Fruit fly (Drosophila melanogaster) whole organism, adult: ENCODE results near the gene Andorra.

Source experiments
- CG7101 ChIP-seq: fragments of 200-800 bp; sonication (Bioruptor generic); optimal IDR thresholded peaks from 2 replicates; lab custom pipeline; 2018; ENCODE audit warnings: missing biosample characterization, mild to moderate bottlenecking, missing genetic modification characterization, moderate library complexity
- Crg-1 ChIP-seq: fragments of 200-800 bp; sonication (Bioruptor generic); optimal IDR thresholded peaks from 2 replicates; lab custom pipeline; 2016; ENCODE audit warnings: missing biosample characterization, missing genetic modification characterization
- Mnt ChIP-seq: fragments of 200-800 bp; sonication (Bioruptor generic); optimal IDR thresholded peaks from 2 replicates; lab custom pipeline; 2016; ENCODE audit warnings: missing biosample characterization, mild to moderate bottlenecking, missing genetic modification characterization
- cic ChIP-seq: fragments of 200-800 bp; sonication (Bioruptor generic); optimal IDR thresholded peaks from 2 replicates; lab custom pipeline; 2017; ENCODE audit warnings: missing biosample characterization, mild to moderate bottlenecking, missing genetic modification characterization, moderate library complexity
- cnc ChIP-seq, 2 experiments: fragments of >200 bp; optimal IDR thresholded peaks; 2 replicates each; lab custom pipeline; 2017
- ovo ChIP-seq: fragments of 200-800 bp; sonication (Bioruptor generic); optimal IDR thresholded peaks from 2 replicates; lab custom pipeline; 2016; ENCODE audit warnings: missing biosample characterization, missing genetic modification characterization
- pad ChIP-seq: fragments of 200-800 bp; sonication (Bioruptor generic); optimal IDR thresholded peaks from 3 replicates; lab custom pipeline; 2017; ENCODE audit warnings: missing biosample characterization, missing genetic modification characterization, mild to moderate bottlenecking, moderate library complexity, missing genetic modification reagents
- tj ChIP-seq: fragments of 200-800 bp; sonication (Bioruptor generic); optimal IDR thresholded peaks from 3 replicates; lab custom pipeline; 2017; ENCODE audit warnings: missing biosample characterization, mild to moderate bottlenecking, missing genetic modification characterization, moderate library complexity
- toe ChIP-seq: fragments of 200-800 bp; sonication (Bioruptor generic); optimal IDR thresholded peaks from 2 replicates; lab custom pipeline; 2016; ENCODE audit warnings: missing biosample characterization, missing genetic modification characterization

DNA sequence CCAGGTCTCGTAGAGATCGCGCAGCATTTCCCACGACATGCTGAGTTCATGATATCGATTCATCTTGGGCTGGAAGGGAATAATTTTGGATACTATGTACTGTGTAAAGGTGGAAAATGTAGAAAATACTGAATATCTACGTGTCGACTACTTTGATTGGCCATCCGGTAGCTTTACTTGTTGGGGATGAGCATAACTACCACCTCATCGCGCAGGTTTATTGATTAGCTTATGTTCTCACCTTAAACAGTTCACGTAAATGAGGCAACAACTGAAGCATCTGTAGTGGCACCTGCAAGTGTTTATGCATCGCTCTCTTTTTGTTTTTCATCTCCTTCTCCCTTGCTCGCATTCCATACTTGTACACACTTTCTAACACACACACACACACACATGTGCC is at the start of gene Andorra:
- TF ChIP-seq Mnt (GFP tag; lab: Kevin White, UChicago) (no peak), pad (GFP tag; lab: Kevin White, UChicago) (no peak), Crg-1 (GFP tag; lab: Kevin White, UChicago) (no peak), tj (GFP tag; lab: Kevin White, UChicago) (no peak), CG7101 (tag; lab: Kevin White, UChicago) (no peak), cic (GFP tag; lab: Kevin White, UChicago) (no peak), toe (GFP tag; lab: Kevin White, UChicago) (no peak), cnc (optimal IDR thresholded peaks at IDR 0.05; lab: Kevin White, UChicago) (no peak), ovo (GFP tag; lab: Kevin White, UChicago) (no peak)
